Worm (Caenorhabditis elegans) whole organism, L4 larva: ENCODE results near the gene glb-20.

ENCODE experiments used
- F10B5.3 ChIP-seq: sonication (generic microtip); optimal IDR thresholded peaks from 2 replicates; lab custom pipeline; 2016; ENCODE audit warnings: mild to moderate bottlenecking, missing genetic modification characterization, missing compliant biosample characterization
- T26A8.4 ChIP-seq: fragments of 200-800 bp; sonication (Bioruptor generic); IDR thresholded peaks from 2 replicates; pipeline ENCODE4 v1.3.6; 2022; ENCODE audit warnings: missing genetic modification characterization, missing compliant biosample characterization
- Y105C5A.15 ChIP-seq: fragments of 200-800 bp; sonication (Bioruptor generic); IDR thresholded peaks from 2 replicates; pipeline ENCODE4 v1.3.6; 2022; ENCODE audit warnings: missing genetic modification characterization, missing compliant biosample characterization
- ZK546.5 ChIP-seq, 2 experiments: sonication (generic microtip); optimal IDR thresholded peaks; 2 replicates each; lab custom pipeline; 2017; ENCODE audit warnings: missing biosample characterization in 2 of 2, missing genetic modification characterization in 2 of 2
- aha-1 ChIP-seq: fragments of 150-350 bp; peaks from one replicate; lab custom pipeline; 2014; ENCODE audit warnings: missing biosample characterization, missing genetic modification characterization
- aly-2 ChIP-seq: sonication (generic microtip); optimal IDR thresholded peaks from 2 replicates; lab custom pipeline; 2018; ENCODE audit warnings: missing biosample characterization, missing genetic modification characterization
- ama-1 ChIP-seq: fragments of 150-350 bp; optimal IDR thresholded peaks from 2 replicates; lab custom pipeline; 2014; ENCODE audit warnings: inconsistent platforms, mixed read lengths
- attf-4 ChIP-seq: sonication (generic microtip); optimal IDR thresholded peaks from 3 replicates; lab custom pipeline; 2017; ENCODE audit warnings: missing biosample characterization, missing genetic modification characterization
- ceh-82 ChIP-seq: sonication (generic microtip); optimal IDR thresholded peaks from 2 replicates; lab custom pipeline; 2017; ENCODE audit warnings: missing biosample characterization, missing genetic modification characterization
- daf-12 ChIP-seq: fragments of 150-350 bp; optimal IDR thresholded peaks from 2 replicates; lab custom pipeline; 2014; ENCODE audit warnings: missing biosample characterization, missing genetic modification reagents, missing genetic modification characterization
- daf-16 ChIP-seq, 3 experiments: sonication (generic microtip); optimal IDR thresholded peaks; 2 replicates each; lab custom pipeline; 2016 to 2017; ENCODE audit warnings: missing genetic modification characterization in 3 of 3, missing genetic modification reagents in 3 of 3, mild to moderate bottlenecking in 2 of 3, missing compliant biosample characterization in 2 of 3, missing biosample characterization in 1 of 3, moderate library complexity in 1 of 3
- dpl-1 ChIP-seq: fragments of 150-350 bp; optimal IDR thresholded peaks from 2 replicates; lab custom pipeline; 2014; ENCODE audit warnings: missing biosample characterization, missing genetic modification reagents, missing genetic modification characterization
- duxl-1 ChIP-seq: sonication (generic microtip); optimal IDR thresholded peaks from 2 replicates; lab custom pipeline; 2016; ENCODE audit warnings: mild to moderate bottlenecking, missing genetic modification characterization, moderate library complexity, missing compliant biosample characterization; ENCODE audit not compliant: poor library complexity
- egl-27 ChIP-seq: sonication (generic microtip); optimal IDR thresholded peaks from 3 replicates; lab custom pipeline; 2017; ENCODE audit warnings: missing biosample characterization, missing genetic modification reagents, missing genetic modification characterization
- fos-1 ChIP-seq: fragments of 150-350 bp; optimal IDR thresholded peaks from 2 replicates; lab custom pipeline; 2014; ENCODE audit warnings: missing biosample characterization, missing genetic modification characterization
- hlh-11 ChIP-seq: fragments of 200-800 bp; sonication (Bioruptor generic); optimal IDR thresholded peaks from 2 replicates; lab custom pipeline; 2018; ENCODE audit warnings: mild to moderate bottlenecking, missing genetic modification characterization, missing compliant biosample characterization
- hlh-30 ChIP-seq: sonication (generic microtip); optimal IDR thresholded peaks from 2 replicates; lab custom pipeline; 2017; ENCODE audit warnings: antibody characterized with exemption, mild to moderate bottlenecking, missing genetic modification characterization, missing compliant biosample characterization; ENCODE audit not compliant: insufficient read depth
- lim-7 ChIP-seq: fragments of 200-800 bp; sonication (Bioruptor generic); IDR thresholded peaks from 2 replicates; pipeline ENCODE4 v1.3.6; 2022; ENCODE audit warnings: missing genetic modification characterization, missing compliant biosample characterization
- lin-13 ChIP-seq: fragments of 150-350 bp; optimal IDR thresholded peaks from 2 replicates; lab custom pipeline; 2014; ENCODE audit warnings: missing biosample characterization, missing genetic modification reagents, missing genetic modification characterization
- lin-39 ChIP-seq: fragments of 150-350 bp; optimal IDR thresholded peaks from 2 replicates; lab custom pipeline; 2014; ENCODE audit warnings: missing biosample characterization, missing genetic modification reagents, missing genetic modification characterization
- madf-5 ChIP-seq, 2 experiments: fragments of 200-800 bp; sonication (Bioruptor generic); IDR thresholded peaks; 2 replicates each; pipeline ENCODE4 v1.3.6; 2022; ENCODE audit warnings: missing compliant biosample characterization in 2 of 2, missing genetic modification characterization in 2 of 2
- mxl-3 ChIP-seq: fragments of 200-800 bp; sonication (Bioruptor generic); optimal IDR thresholded peaks from 2 replicates; lab custom pipeline; 2018; ENCODE audit warnings: mild to moderate bottlenecking, missing genetic modification characterization, missing compliant biosample characterization
- nhr-11 ChIP-seq: fragments of 150-350 bp; optimal IDR thresholded peaks from 2 replicates; lab custom pipeline; 2014; ENCODE audit warnings: missing biosample characterization, missing genetic modification characterization
- nhr-25 ChIP-seq: sonication (generic microtip); optimal IDR thresholded peaks from 2 replicates; lab custom pipeline; 2017; ENCODE audit warnings: missing genetic modification characterization, mild to moderate bottlenecking, missing compliant biosample characterization, antibody characterized with exemption, moderate library complexity, borderline replicate concordance; ENCODE audit not compliant: insufficient read depth
- nhr-28 ChIP-seq: fragments of 150-350 bp; optimal IDR thresholded peaks from 2 replicates; lab custom pipeline; 2014; ENCODE audit warnings: missing biosample characterization, missing genetic modification characterization
- nhr-6 ChIP-seq: fragments of 150-350 bp; optimal IDR thresholded peaks from 2 replicates; lab custom pipeline; 2014; ENCODE audit warnings: missing biosample characterization, missing genetic modification characterization
- pha-4 ChIP-seq, 2 experiments: fragments of 150-350 bp in 1 of 2; fragments of 200-800 bp in 1 of 2; sonication (Bioruptor generic) in 1 of 2; IDR thresholded peaks in 1 of 2; optimal IDR thresholded peaks in 1 of 2; 2 replicates each; pipeline versions ENCODE4 v1.3.6 to Lab custom; 2014 to 2022; ENCODE audit warnings: missing genetic modification characterization in 2 of 2, missing genetic modification reagents in 2 of 2, missing biosample characterization in 1 of 2, missing compliant biosample characterization in 1 of 2
- pqm-1 ChIP-seq: sonication (generic microtip); optimal IDR thresholded peaks from 2 replicates; lab custom pipeline; 2017; ENCODE audit warnings: missing biosample characterization, missing genetic modification characterization
- rbr-2 ChIP-seq: sonication (generic microtip); optimal IDR thresholded peaks from 2 replicates; lab custom pipeline; 2016; ENCODE audit warnings: missing genotype, missing genetic modification characterization, missing compliant biosample characterization
- set-16 ChIP-seq: fragments of 200-800 bp; sonication (Bioruptor generic); IDR thresholded peaks from 2 replicates; pipeline ENCODE4 v1.3.6; 2022; ENCODE audit warnings: missing genetic modification reagents, missing genetic modification characterization, missing compliant biosample characterization
- snpc-1.2 ChIP-seq: fragments of 200-800 bp; sonication (Bioruptor generic); IDR thresholded peaks from 2 replicates; pipeline ENCODE4 v1.3.6; 2022; ENCODE audit warnings: missing genetic modification reagents, missing genetic modification characterization, missing compliant biosample characterization
- spr-3 ChIP-seq: fragments of 200-800 bp; sonication (Bioruptor generic); optimal IDR thresholded peaks from 2 replicates; lab custom pipeline; 2018; ENCODE audit warnings: mild to moderate bottlenecking, missing genetic modification characterization, missing compliant biosample characterization
- tra-1 ChIP-seq: fragments of 200-800 bp; sonication (Bioruptor generic); IDR thresholded peaks from 2 replicates; pipeline ENCODE4 v1.3.6; 2022; ENCODE audit warnings: missing genetic modification reagents, missing genetic modification characterization, missing compliant biosample characterization
- zfp-2 ChIP-seq: sonication (generic microtip); optimal IDR thresholded peaks from 2 replicates; lab custom pipeline; 2016; ENCODE audit warnings: mild to moderate bottlenecking, missing genetic modification characterization, missing compliant biosample characterization
- zip-2 ChIP-seq: fragments of 150-350 bp; optimal IDR thresholded peaks from 2 replicates; lab custom pipeline; 2014; ENCODE audit warnings: missing biosample characterization, missing genetic modification characterization

Gene glb-20

DNA sequence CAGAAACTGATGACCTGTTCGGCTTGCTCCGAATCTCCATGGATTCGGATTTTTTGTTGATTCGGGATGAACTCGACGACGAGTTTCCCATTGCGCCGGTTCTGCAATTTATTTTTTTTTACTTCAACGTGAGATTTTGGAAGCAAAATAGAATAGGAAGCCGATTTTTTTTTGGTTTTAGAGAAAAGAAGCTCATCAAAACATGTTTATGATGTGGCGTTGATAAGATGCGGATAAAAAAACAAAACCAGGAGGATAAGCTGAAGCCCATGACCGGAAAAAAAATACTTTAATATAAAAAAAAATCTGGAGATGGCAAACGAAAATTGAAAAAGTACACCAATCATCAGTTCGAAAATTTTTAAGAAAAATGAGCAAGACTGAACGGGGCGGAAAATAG is at the start of gene glb-20:
glb-20 (minus strand) TSS at position 101 of the 400 bp plus-strand sequence.
- TF ChIP-seq spr-3 (GFP tag; lab: Kevin White, UChicago) (no peak), nhr-25 (tag; lab: Kevin White, UChicago) (no peak), dpl-1 (GFP tag; lab: Kevin White, UChicago) (no peak), Y105C5A.15 (GFP tag; lab: Robert Waterston, UW) (no peak), hlh-30 (tag; lab: Kevin White, UChicago) (no peak), mxl-3 (GFP tag; lab: Kevin White, UChicago) (no peak), nhr-28 (no peak), daf-12 (tag; lab: Kevin White, UChicago) (no peak), rbr-2 (tag; lab: Kevin White, UChicago) (no peak), tra-1 (GFP tag; lab: Robert Waterston, UW) (no peak), duxl-1 (tag; lab: Kevin White, UChicago) (no peak)

DNA sequence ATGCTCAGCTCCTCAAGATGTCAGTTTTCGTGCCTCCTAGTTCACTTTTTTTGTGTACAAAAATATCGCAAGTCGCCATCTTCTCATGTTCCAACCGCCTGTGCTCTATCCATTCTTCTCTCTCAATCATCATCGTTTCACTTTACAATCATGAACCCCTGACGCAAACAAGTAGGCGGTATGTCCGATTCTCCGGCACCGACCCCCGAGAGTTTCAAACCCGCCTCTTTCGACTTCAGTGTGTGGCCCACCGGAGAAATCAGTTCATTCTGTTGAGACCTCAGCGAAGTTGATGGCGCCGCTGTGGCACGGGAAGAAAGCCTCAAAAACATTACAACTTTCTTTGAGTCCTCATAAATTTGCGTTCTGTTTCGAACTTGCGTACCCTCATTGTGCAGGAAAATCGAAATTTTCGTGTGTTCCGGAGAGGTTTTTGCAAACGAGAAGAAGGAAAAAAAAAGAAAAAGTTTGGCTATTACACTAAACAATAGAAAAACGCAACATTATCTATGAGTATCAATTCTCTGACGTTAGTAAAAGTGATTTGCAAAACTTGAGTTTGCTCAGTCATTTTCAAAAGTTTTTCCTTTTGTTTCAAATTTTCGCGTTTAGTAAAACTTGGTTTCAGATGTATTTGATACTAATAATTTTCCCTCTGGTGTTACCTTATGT is 49.1 kb upstream of the glb-20 start, which contains the start of gene F54B11.9:
F54B11.9 (plus strand) TSS at position 622 of the 672 bp plus-strand sequence.
- TF ChIP-seq ceh-82 (tag; lab: Kevin White, UChicago) = no peak
- peak; percentile 41 for TF ChIP-seq aha-1 (tag; lab: Kevin White, UChicago)
- no peak for TF ChIP-seq F10B5.3 (tag; lab: Kevin White, UChicago)
- TF ChIP-seq attf-4 (tag; lab: Kevin White, UChicago) = no peak
- TF ChIP-seq set-16 (GFP tag; lab: Robert Waterston, UW) = peak; percentile 13; the same call in 1 of the 2 replicates
- TF ChIP-seq lim-7 (GFP tag; lab: Robert Waterston, UW) = no peak
- no peak for TF ChIP-seq aly-2 (tag; lab: Kevin White, UChicago)
- peak in 1 of 2 experiments; percentile 28 for TF ChIP-seq daf-16 (GFP tag; optimal IDR thresholded peaks at IDR 0.05; lab: Kevin White, UChicago)
- TF ChIP-seq daf-16 (tag; optimal IDR thresholded peaks at IDR 0.05; lab: Kevin White, UChicago) = no peak
- peak; percentile 56 for TF ChIP-seq nhr-11 (tag; lab: Kevin White, UChicago)
- TF ChIP-seq, all 104 proteins: peak for 4

DNA sequence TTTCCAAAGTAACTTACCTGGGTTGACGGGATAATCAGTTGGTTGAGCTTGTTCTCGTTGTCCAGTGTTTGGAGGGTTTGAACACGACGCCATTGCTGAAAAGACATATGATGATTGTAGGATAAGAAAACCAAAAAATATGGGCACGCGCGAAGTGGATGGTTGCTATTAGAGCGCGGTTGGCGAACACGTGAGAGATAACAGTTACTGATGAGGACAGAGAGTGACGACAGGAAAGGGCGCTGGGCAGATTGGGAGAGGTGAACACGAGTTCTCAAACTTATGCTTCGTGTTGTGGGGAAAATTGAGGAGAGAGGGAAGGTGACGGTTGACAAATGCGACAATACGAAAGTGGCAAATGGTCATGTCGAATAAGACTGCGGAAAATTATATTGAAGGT is 47.9 kb upstream of the glb-20 start, which contains the start of gene F54B11.8:
F54B11.8 (minus strand) TSS at position 101 of the 400 bp plus-strand sequence.
- TF ChIP-seq zip-2 (tag; lab: Kevin White, UChicago) = no peak
- peak; percentile 8 for TF ChIP-seq mxl-3 (GFP tag; lab: Kevin White, UChicago)
- no peak for TF ChIP-seq fos-1 (tag; lab: Kevin White, UChicago)
- peak; percentile 73 for TF ChIP-seq hlh-30 (tag; lab: Kevin White, UChicago)

- TF ChIP-seq zfp-2 (tag; lab: Kevin White, UChicago) (no peak), hlh-30 (tag; lab: Kevin White, UChicago) (no peak), lin-13 (GFP tag; lab: Kevin White, UChicago) (no peak), T26A8.4 (no peak), hlh-11 (tag; lab: Kevin White, UChicago) (no peak), nhr-6 (tag; lab: Kevin White, UChicago) (no peak), egl-27 (tag; lab: Kevin White, UChicago) (no peak), ZK546.5 (tag; optimal IDR thresholded peaks at IDR 0.05; lab: Kevin White, UChicago) (no peak), mxl-3 (GFP tag; lab: Kevin White, UChicago) (no peak), lim-7 (GFP tag; lab: Robert Waterston, UW) (no peak), ama-1 (lab: Kevin White, UChicago) (no peak), snpc-1.2 (GFP tag; lab: Robert Waterston, UW) (no peak), lin-39 (tag; lab: Kevin White, UChicago) (no peak), pqm-1 (tag; lab: Kevin White, UChicago) (no peak), pha-4 (GFP tag; IDR thresholded peaks at IDR 0.05; lab: Robert Waterston, UW) (no peak), pha-4 (tag; optimal IDR thresholded peaks at IDR 0.05; lab: Kevin White, UChicago) (no peak), madf-5 (GFP tag; IDR thresholded peaks at IDR 0.05; lab: Robert Waterston, UW) (no peak)
Measured at ce11 chrX:13600136-13600535, 44.2 kb upstream of the glb-20 start, which contains the start of gene F54B11.7. Gene F54B11.7, plus strand, starts transcription at chrX:13600436.
